Fruit fly (Drosophila melanogaster): ENCODE data around the gene tzn.

DNA sequence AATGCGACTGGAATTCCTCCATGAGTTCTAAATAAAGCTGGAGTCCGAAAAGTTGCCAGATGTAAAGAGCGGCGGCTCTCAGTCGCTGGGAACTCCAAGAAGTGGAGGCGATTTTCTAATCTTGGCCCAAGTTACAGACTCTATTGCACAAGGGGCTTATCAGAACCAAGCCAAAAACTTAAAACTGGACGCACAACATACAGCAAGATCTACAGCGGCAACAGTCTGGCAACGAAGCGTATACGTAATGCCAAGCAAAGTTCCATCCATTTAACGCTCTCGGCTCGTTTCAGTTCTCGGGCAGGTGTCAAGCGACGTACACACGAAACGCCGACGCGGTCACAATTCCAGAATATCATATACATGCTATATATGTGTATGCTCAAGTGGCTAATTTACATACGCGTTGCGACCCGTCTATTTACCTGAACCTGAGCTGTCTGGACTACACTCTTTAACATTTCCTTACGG lies 39.4 kb downstream of the tzn start:
- TF ChIP-seq CG8319 (GFP tag; optimal IDR thresholded peaks at IDR 0.05) = no peak
- TF ChIP-seq CG10631 (GFP tag; optimal IDR thresholded peaks at IDR 0.05) = no peak
- no peak for TF ChIP-seq Sox102F (GFP tag; optimal IDR thresholded peaks at IDR 0.05)
- no peak for TF ChIP-seq Blimp-1 (GFP tag; optimal IDR thresholded peaks at IDR 0.05)
- no peak for TF ChIP-seq CG8632 (GFP tag; optimal IDR thresholded peaks at IDR 0.05)
- no peak for TF ChIP-seq CG6792 (GFP tag; optimal IDR thresholded peaks at IDR 0.05)
- TF ChIP-seq esn (GFP tag; optimal IDR thresholded peaks at IDR 0.05) = no peak
- TF ChIP-seq Lpt (GFP tag; optimal IDR thresholded peaks at IDR 0.05) = no peak
- TF ChIP-seq CG8119 (GFP tag; IDR thresholded peaks at IDR 0.05) = no peak
- TF ChIP-seq Gug (GFP tag; IDR thresholded peaks at IDR 0.05) = no peak
- no peak for TF ChIP-seq CG6808 (GFP tag; optimal IDR thresholded peaks at IDR 0.05)
- peak; percentile 55 for TF ChIP-seq vri (GFP tag; optimal IDR thresholded peaks at IDR 0.05)
